Fruit fly (Drosophila melanogaster) whole organism, wandering third instar larva: ENCODE measurements around the gene Sf3a1.
A peak's percentile ranks its signal among the peaks of the same experiment; 100 is the strongest.

ENCODE experiments used
- CrebA ChIP-seq: fragments of 200-800 bp; sonication (Bioruptor generic); optimal IDR thresholded peaks from 2 replicates; lab custom pipeline; 2016; ENCODE audit warnings: missing biosample characterization, mild to moderate bottlenecking, missing genetic modification characterization, borderline replicate concordance
- Dif ChIP-seq: fragments of 200-275, 200-300 bp; sonication (Bioruptor generic); optimal IDR thresholded peaks from 2 replicates; lab custom pipeline; 2018; ENCODE audit warnings: missing biosample characterization, missing genetic modification characterization; ENCODE audit not compliant: partially characterized antibody
- GATAd ChIP-seq: sonication (Bioruptor generic); optimal IDR thresholded peaks from 2 replicates; lab custom pipeline; 2016; ENCODE audit warnings: missing biosample characterization, missing genetic modification characterization
- Hr78 ChIP-seq: fragments of >200 bp; optimal IDR thresholded peaks from 2 replicates; lab custom pipeline; 2017; ENCODE audit warnings: missing biosample characterization, missing genetic modification characterization
- Hr83 ChIP-seq: fragments of 200-300 bp; sonication (Bioruptor generic); optimal IDR thresholded peaks from 2 replicates; lab custom pipeline; 2016; ENCODE audit warnings: missing biosample characterization, mild to moderate bottlenecking, missing genetic modification characterization, moderate library complexity; ENCODE audit not compliant: poor library complexity, severe bottlenecking
- Jra ChIP-seq: sonication (Bioruptor generic); optimal IDR thresholded peaks from 2 replicates; lab custom pipeline; 2016; ENCODE audit warnings: missing biosample characterization, missing genetic modification characterization
- Mio ChIP-seq: sonication (Bioruptor generic); optimal IDR thresholded peaks from 2 replicates; lab custom pipeline; 2016; ENCODE audit warnings: missing biosample characterization, missing genetic modification characterization
- Myc ChIP-seq: fragments of >200 bp; optimal IDR thresholded peaks from 2 replicates; lab custom pipeline; 2017
- OdsH ChIP-seq: fragments of 200-800 bp; sonication (Bioruptor generic); optimal IDR thresholded peaks from 2 replicates; lab custom pipeline; 2016; ENCODE audit warnings: missing biosample characterization, mild to moderate bottlenecking, missing genetic modification characterization
- Rel ChIP-seq, 2 experiments: fragments of 200-800 bp; sonication (Bioruptor generic) in 1 of 2; optimal IDR thresholded peaks; 2 replicates in 1 of 2; 3 replicates in 1 of 2; lab custom pipeline; 2016 to 2019; ENCODE audit warnings: mild to moderate bottlenecking in 2 of 2, missing biosample characterization in 2 of 2, missing genetic modification characterization in 2 of 2, moderate library complexity in 1 of 2
- Sp1 ChIP-seq: fragments of 200-800 bp; sonication (Bioruptor generic); optimal IDR thresholded peaks from 3 replicates; lab custom pipeline; 2019; ENCODE audit warnings: missing biosample characterization, mild to moderate bottlenecking, missing genetic modification characterization, moderate library complexity
- Vsx2 ChIP-seq: fragments of 200-300, 225-300 bp; sonication (Bioruptor generic); optimal IDR thresholded peaks from 2 replicates; lab custom pipeline; 2018; ENCODE audit warnings: missing biosample characterization, missing genetic modification characterization; ENCODE audit not compliant: partially characterized antibody
- br ChIP-seq: fragments of 200-800 bp; sonication (Bioruptor generic); optimal IDR thresholded peaks from 2 replicates; lab custom pipeline; 2016; ENCODE audit warnings: missing biosample characterization, missing genetic modification characterization
- brk ChIP-seq: fragments of 200-800 bp; sonication (Bioruptor generic); optimal IDR thresholded peaks from 2 replicates; lab custom pipeline; 2016; ENCODE audit warnings: missing biosample characterization, mild to moderate bottlenecking, missing genetic modification characterization
- dl ChIP-seq, 2 experiments: fragments of 175-275, 200-275 bp in 1 of 2; fragments of 200-275 bp in 1 of 2; sonication (Bioruptor generic); optimal IDR thresholded peaks; lab custom pipeline; 2018; ENCODE audit warnings: mild to moderate bottlenecking in 2 of 2, missing biosample characterization in 2 of 2, missing genetic modification characterization in 2 of 2, moderate library complexity in 2 of 2; ENCODE audit not compliant: partially characterized antibody in 2 of 2, insufficient read depth in 1 of 2
- ey ChIP-seq: fragments of 200-800 bp; sonication (Bioruptor generic); optimal IDR thresholded peaks from 2 replicates; lab custom pipeline; 2016; ENCODE audit warnings: missing biosample characterization, missing genetic modification characterization
- foxo ChIP-seq, 2 experiments: fragments of 200-800 bp; sonication (Bioruptor generic); optimal IDR thresholded peaks; 2 replicates in 1 of 2; 3 replicates in 1 of 2; lab custom pipeline; 2016 to 2017; ENCODE audit warnings: missing biosample characterization in 2 of 2, missing genetic modification characterization in 2 of 2
- fru ChIP-seq: fragments of 200-800 bp; sonication (Bioruptor generic); optimal IDR thresholded peaks from 3 replicates; lab custom pipeline; 2016; ENCODE audit warnings: missing biosample characterization, mild to moderate bottlenecking, missing genetic modification characterization
- h ChIP-seq: fragments of 200-800 bp; sonication (Bioruptor generic); optimal IDR thresholded peaks from 3 replicates; lab custom pipeline; 2016; ENCODE audit warnings: missing biosample characterization, mild to moderate bottlenecking, missing genetic modification characterization
- lola ChIP-seq: fragments of >200 bp; optimal IDR thresholded peaks from 2 replicates; lab custom pipeline; 2017; ENCODE audit warnings: missing biosample characterization, missing genetic modification characterization
- psq ChIP-seq: fragments of 200-800 bp; sonication (Bioruptor generic); optimal IDR thresholded peaks from 3 replicates; lab custom pipeline; 2017; ENCODE audit warnings: missing biosample characterization, mild to moderate bottlenecking, missing genetic modification characterization, moderate library complexity
- rgr ChIP-seq: fragments of 200-800 bp; sonication (Bioruptor generic); optimal IDR thresholded peaks from 3 replicates; lab custom pipeline; 2016; ENCODE audit warnings: missing biosample characterization, mild to moderate bottlenecking, missing genetic modification characterization
- sv ChIP-seq: fragments of 200-800 bp; sonication (Bioruptor generic); optimal IDR thresholded peaks from 3 replicates; lab custom pipeline; 2016; ENCODE audit warnings: missing biosample characterization, missing genetic modification characterization
- tai ChIP-seq: sonication (Bioruptor generic); optimal IDR thresholded peaks from 2 replicates; lab custom pipeline; 2016; ENCODE audit warnings: missing biosample characterization, missing genetic modification characterization
- usp ChIP-seq: fragments of >200 bp; optimal IDR thresholded peaks from 2 replicates; lab custom pipeline; 2017; ENCODE audit warnings: missing biosample characterization, missing genetic modification characterization
- woc ChIP-seq: sonication (Bioruptor generic); optimal IDR thresholded peaks from 2 replicates; lab custom pipeline; 2016; ENCODE audit warnings: missing biosample characterization, mild to moderate bottlenecking, missing genetic modification characterization

The Sf3a1 gene

DNA sequence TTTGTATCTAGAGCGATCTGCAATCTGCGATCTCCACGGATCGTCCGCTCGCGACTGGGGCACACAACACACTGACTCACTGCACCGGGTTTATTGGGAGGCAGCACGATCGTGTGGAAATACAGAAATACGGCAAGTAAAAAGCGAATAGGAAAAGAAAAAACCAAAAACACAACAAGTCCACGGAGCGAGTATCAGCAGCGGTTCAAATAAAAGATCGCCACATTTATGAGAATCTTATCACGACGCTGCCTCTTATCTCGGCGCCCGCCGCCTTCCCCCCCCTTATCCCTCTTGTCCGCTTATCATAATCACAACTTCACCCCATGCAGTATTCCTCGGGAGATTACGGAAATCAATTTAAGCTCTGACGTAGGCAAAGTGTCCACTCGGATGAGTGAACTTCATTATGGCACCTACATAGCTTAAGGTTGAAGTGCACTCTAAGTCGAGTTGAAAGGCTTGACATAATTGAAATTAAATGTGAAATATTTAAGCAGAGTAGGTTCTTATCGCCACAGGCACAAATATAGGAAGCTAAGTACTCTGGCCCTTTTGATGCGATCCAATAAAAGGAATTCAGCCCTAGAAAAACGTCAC, 19.9 kb downstream of the Sf3a1 start, which contains the start of gene AhcyL2:
Gene AhcyL2 (minus strand): TSS at position 51 of the 600 bp plus-strand sequence.
- TF ChIP-seq fru (GFP tag; lab: Kevin White, UChicago) (no peak), Sp1 (GFP tag; lab: Kevin White, UChicago) (peak; percentile 45), Hr83 (GFP tag; lab: Kevin White, UChicago) (peak; percentile 8), Jra (GFP tag; lab: Kevin White, UChicago) (peak; percentile 19), psq (peak; percentile 10), Rel (GFP tag; optimal IDR thresholded peaks at IDR 0.05; lab: Kevin White, UChicago) (no peak), Rel (tag; optimal IDR thresholded peaks at IDR 0.05; lab: Kevin White, UChicago) (peak; percentile 84), h (GFP tag; lab: Kevin White, UChicago) (peak; percentile 82), dl (GFP tag; optimal IDR thresholded peaks at IDR 0.05; lab: Kevin White, UChicago; ENCODE audit: insufficient read depth in 1 of 2, partially characterized antibody in 2 of 2) (peak in 1 of 2 experiments; percentile 45), Hr78 (GFP tag; lab: Kevin White, UChicago) (no peak), br (GFP tag; lab: Kevin White, UChicago) (peak; percentile 11), Vsx2 (GFP tag; lab: Kevin White, UChicago) (no peak), sv (GFP tag; lab: Kevin White, UChicago) (no peak), Mio (GFP tag; lab: Kevin White, UChicago) (no peak), Myc (no peak), CrebA (GFP tag; lab: Kevin White, UChicago) (no peak), brk (peak; percentile 79), foxo (GFP tag; optimal IDR thresholded peaks at IDR 0.05; lab: Kevin White, UChicago) (peak in 1 of 2 experiments; percentile 15), OdsH (GFP tag; lab: Kevin White, UChicago) (no peak)

dm6 chr3R:16980958-16981623, 21.1 kb downstream of the Sf3a1 start:
- TF ChIP-seq rgr (GFP tag; lab: Kevin White, UChicago) (no peak), Sp1 (GFP tag; lab: Kevin White, UChicago) (no peak), ey (no peak), Mio (GFP tag; lab: Kevin White, UChicago) (no peak), GATAd (GFP tag; lab: Kevin White, UChicago) (no peak), usp (GFP tag; lab: Kevin White, UChicago) (no peak)

DNA sequence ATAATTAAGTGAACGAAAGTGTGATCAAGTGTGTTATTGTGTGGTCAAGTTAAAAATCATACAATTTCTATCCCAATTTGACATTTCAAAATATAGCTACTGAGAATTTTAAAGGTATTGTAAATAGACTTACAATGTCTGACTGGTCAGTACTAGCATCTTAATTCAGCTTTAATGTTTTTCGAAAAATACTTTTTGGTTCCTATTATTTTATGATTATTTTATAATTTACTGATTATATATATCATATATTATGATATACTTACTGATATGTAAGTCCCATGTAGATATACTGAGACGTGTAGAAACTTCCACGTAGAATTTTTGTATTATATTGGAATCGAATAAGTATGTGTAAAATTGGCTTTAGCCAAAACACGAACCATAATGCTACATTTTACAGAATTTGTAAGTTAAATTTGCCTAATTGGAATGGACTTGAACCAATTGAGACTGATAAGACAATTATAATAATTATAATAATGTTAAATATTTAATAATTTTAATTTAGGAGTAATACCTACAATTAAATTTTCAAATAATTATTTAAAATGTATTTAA, 24.3 kb downstream of the Sf3a1 start, which contains the start of gene Actn3:
Gene Actn3 (minus strand): TSS at position 51 of the 561 bp plus-strand sequence.
- TF ChIP-seq Vsx2 (GFP tag; lab: Kevin White, UChicago), result no peak
- peak; percentile 21 for TF ChIP-seq Myc
- TF ChIP-seq woc, result no peak

DNA sequence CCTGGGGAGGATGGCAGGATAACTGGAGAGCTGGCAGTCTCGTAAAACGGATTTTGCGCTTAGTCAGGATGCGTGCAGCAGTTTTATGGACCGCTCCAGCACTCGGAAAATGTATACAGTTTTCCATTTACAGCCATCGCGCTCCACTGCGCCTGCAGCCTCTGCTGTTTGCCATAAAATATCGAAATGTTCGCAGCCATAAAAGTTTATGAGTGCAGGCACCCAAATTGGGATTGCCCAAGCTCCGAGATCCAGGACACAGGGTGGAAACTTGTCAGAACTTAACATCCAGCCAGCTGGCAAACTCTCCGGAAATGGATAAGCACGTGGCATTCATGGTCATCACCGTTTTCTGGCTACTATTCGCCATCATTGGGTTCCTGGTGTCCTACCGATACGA, 27.3 kb downstream of the Sf3a1 start, which contains the start of gene VhaM9.7-d:
Gene VhaM9.7-d (plus strand): TSS at position 301 of the 400 bp plus-strand sequence.
- no peak for TF ChIP-seq Vsx2 (GFP tag; lab: Kevin White, UChicago)
- no peak for TF ChIP-seq Jra (GFP tag; lab: Kevin White, UChicago)
- no peak for TF ChIP-seq lola (GFP tag; lab: Kevin White, UChicago)
- no peak for TF ChIP-seq Hr78 (GFP tag; lab: Kevin White, UChicago)
- TF ChIP-seq tai (GFP tag; lab: Kevin White, UChicago), result no peak
- TF ChIP-seq Dif, result no peak

DNA sequence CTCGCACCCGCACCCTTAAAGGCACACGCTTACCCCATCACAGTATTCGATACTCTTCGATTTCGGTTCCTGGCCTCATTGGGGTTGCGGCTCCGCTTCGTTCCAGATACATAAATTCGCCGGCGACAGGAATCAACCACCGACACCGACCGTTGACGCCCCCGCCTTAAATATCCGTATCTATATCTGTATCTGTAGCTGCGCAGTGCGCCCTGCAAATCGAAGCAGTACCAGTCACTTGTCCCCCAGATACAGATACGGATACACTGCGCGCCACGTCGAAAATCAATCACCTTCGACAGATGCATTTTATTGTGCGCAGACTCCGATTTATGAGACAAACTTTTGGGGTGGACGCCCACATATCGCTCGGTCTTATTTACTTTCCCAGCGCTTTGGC, 29.6 kb downstream of the Sf3a1 start:
- TF ChIP-seq Jra (GFP tag; lab: Kevin White, UChicago) (no peak), tai (GFP tag; lab: Kevin White, UChicago) (no peak), lola (GFP tag; lab: Kevin White, UChicago) (no peak), Hr78 (GFP tag; lab: Kevin White, UChicago) (no peak), Mio (GFP tag; lab: Kevin White, UChicago) (no peak), Vsx2 (GFP tag; lab: Kevin White, UChicago) (no peak), GATAd (GFP tag; lab: Kevin White, UChicago) (no peak), rgr (GFP tag; lab: Kevin White, UChicago) (no peak), Dif (no peak), dl (GFP tag; optimal IDR thresholded peaks at IDR 0.05; lab: Kevin White, UChicago; ENCODE audit: insufficient read depth in 1 of 2, partially characterized antibody in 2 of 2) (no peak)
